Worm (Caenorhabditis elegans): Measurements from ENCODE around the gene B0457.6.

DNA sequence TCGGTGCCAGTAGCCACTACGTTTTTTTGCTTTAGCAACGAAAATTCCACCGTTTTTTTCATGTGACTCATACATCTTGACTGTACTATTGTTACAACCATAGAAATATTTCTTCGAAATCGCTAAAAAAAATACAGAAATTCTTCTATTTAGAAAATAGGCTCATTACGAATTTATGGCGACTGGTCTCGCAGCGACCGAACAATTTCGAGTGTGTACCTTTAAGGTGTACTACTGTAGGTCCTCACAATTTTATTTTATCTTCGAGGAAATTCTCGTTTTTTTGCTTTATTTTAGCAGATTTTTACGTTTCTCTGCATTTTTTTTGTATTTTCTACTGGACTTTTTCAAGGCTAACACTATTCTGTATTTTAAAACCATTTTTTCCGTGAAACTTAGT, 32.2 kb upstream of the B0457.6 start:
- TF ChIP-seq ceh-13 (GFP tag; optimal IDR thresholded peaks at IDR 0.05) (no peak), F13C5.2 (tag; optimal IDR thresholded peaks at IDR 0.05) (no peak), ama-1 (optimal IDR thresholded peaks at IDR 0.05) (no peak), sea-1 (GFP tag; conservative IDR thresholded peaks at IDR 0.05) (no peak), hnd-1 (tag; optimal IDR thresholded peaks at IDR 0.05) (no peak), hmg-4 (GFP tag; optimal IDR thresholded peaks at IDR 0.05) (no peak), flt-1 (GFP tag; IDR thresholded peaks at IDR 0.05) (no peak), tbx-11 (GFP tag; IDR thresholded peaks at IDR 0.05) (no peak), tra-4 (tag; optimal IDR thresholded peaks at IDR 0.05) (no peak), aly-1 (tag; optimal IDR thresholded peaks at IDR 0.05) (no peak), ceh-36 (tag; optimal IDR thresholded peaks at IDR 0.05) (no peak)
